Fruit fly (Drosophila melanogaster) S2 (cell line): ENCODE data around the gene Teh1.

Source experiments
- CG8478 ChIP-seq: fragments of >200 bp; optimal IDR thresholded peaks from 2 replicates; lab custom pipeline; 2018
- CTCF ChIP-seq, 2 experiments: fragments of >200 bp; optimal IDR thresholded peaks; 2 replicates each; lab custom pipeline; 2018

DNA sequence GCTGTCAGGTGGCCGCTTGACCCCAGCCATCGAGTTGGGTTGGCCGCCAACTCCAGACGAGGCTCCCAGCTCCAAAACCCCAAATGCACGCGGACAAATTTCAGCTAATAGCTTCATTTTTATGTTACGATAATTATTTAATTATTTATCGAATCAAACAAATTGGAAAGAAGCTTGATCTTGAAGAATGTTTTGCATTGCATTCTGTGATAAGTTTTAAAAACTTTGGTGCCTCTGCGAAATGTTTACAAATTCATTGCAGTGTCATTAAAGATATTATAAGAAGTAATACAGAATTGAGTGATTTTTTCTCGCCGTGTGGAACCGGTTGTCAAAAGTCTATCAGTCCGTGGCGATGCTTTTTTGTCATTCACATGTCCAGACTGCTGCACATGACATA lies 2.5 kb upstream of the Teh1 start:
- TF ChIP-seq CG8478 (lab: Kevin White, UChicago) (no peak), CTCF (optimal IDR thresholded peaks at IDR 0.05; lab: Kevin White, UChicago) (no peak)
